Fruit fly (Drosophila melanogaster): Measurements from ENCODE around the gene CG14411.

CG14411 gene

DNA sequence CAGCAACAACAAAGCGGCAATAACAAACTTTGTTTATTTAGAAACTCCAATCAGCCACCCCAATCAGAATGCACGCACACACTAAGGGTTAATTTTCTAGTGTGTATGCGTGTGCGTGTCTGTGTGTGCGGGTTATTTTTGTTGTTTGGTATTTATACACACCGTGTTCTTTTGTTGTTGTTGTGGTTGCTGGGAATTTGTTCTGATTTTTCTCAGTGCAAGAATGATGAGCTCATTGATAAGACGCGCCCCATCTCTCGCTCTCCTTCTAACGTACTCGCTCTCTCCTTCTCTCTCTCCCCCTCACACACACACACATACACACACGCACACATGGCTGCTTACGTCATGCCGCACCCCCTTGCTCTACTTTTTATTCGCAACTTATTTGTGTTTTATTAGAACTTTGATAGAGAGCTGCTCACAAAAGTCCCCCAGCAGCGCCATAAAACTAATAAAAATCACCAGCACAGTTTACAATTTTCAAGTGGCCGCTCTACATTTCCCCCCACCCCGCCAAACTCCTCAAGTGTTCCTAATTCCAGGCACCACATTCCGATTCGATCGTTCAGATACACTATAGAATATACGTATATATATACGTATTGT is 7.4 kb downstream of the CG14411 start (continued):
- 0 out of 3 replicates have a peak, but pooled peaks have one; percentile 51 for TF ChIP-seq Dbx (GFP tag; IDR thresholded peaks at IDR 0.05)
- no peak for TF ChIP-seq fru (optimal IDR thresholded peaks at IDR 0.05)
- peak; percentile 14 for TF ChIP-seq tin (GFP tag; optimal IDR thresholded peaks at IDR 0.05)
- TF ChIP-seq CG2202 (tag; optimal IDR thresholded peaks at IDR 0.05) = no peak
- TF ChIP-seq CG33557 (GFP tag; optimal IDR thresholded peaks at IDR 0.05) = no peak
- peak; percentile 62; the same call in 2 of the 3 replicates for TF ChIP-seq Mrtf (GFP tag; IDR thresholded peaks at IDR 0.05)
- TF ChIP-seq CG1024 (GFP tag; IDR thresholded peaks at IDR 0.05) = no peak
- peak; percentile 14 for TF ChIP-seq Hr3 (GFP tag; optimal IDR thresholded peaks at IDR 0.05)
- peak; percentile 89 for TF ChIP-seq cg (GFP tag; optimal IDR thresholded peaks at IDR 0.05)
- no peak for TF ChIP-seq danr (GFP tag; IDR thresholded peaks at IDR 0.05)
- no peak for TF ChIP-seq CG6254 (GFP tag; optimal IDR thresholded peaks at IDR 0.05)
- TF ChIP-seq CG3847 (GFP tag; IDR thresholded peaks at IDR 0.05) = peak; percentile 45; the same call in 1 of the 2 replicates
- peak; percentile 52 for TF ChIP-seq gem (tag; optimal IDR thresholded peaks at IDR 0.05)
- TF ChIP-seq Atf6 (GFP tag; IDR thresholded peaks at IDR 0.05) = peak; percentile 66
- TF ChIP-seq Atf-2 (GFP tag; optimal IDR thresholded peaks at IDR 0.05) = no peak
- TF ChIP-seq Hmr (GFP tag; optimal IDR thresholded peaks at IDR 0.05) = peak; percentile 65
- TF ChIP-seq CG6765 (GFP tag; optimal IDR thresholded peaks at IDR 0.05) = peak; percentile 39
- TF ChIP-seq CG32772 (GFP tag; IDR thresholded peaks at IDR 0.05) = 0 out of 2 replicates have a peak, but pooled peaks have one; percentile 34
- no peak for TF ChIP-seq CG15011 (GFP tag; optimal IDR thresholded peaks at IDR 0.05)
- peak; percentile 67; the same call in 2 of the 3 replicates for TF ChIP-seq ci (GFP tag; IDR thresholded peaks at IDR 0.05)
- no peak for TF ChIP-seq CG6683 (GFP tag; optimal IDR thresholded peaks at IDR 0.05)
- peak; percentile 48; the same call in 1 of the 2 replicates for TF ChIP-seq CG32767 (GFP tag; IDR thresholded peaks at IDR 0.05)
- TF ChIP-seq zen2 (GFP tag; IDR thresholded peaks at IDR 0.05; ENCODE audit: partially characterized antibody) = no peak
- peak; percentile 30 for TF ChIP-seq Bdp1 (GFP tag; optimal IDR thresholded peaks at IDR 0.05)
- TF ChIP-seq CG3726 (GFP tag; IDR thresholded peaks at IDR 0.05) = no peak
- no peak for TF ChIP-seq CG10321 (GFP tag; IDR thresholded peaks at IDR 0.05)
- TF ChIP-seq CG17186 (GFP tag; optimal IDR thresholded peaks at IDR 0.05) = no peak
- peak; percentile 15 for TF ChIP-seq da (GFP tag; optimal IDR thresholded peaks at IDR 0.05)
- peak; percentile 81 for TF ChIP-seq CG2120 (GFP tag; optimal IDR thresholded peaks at IDR 0.05)
- peak; percentile 52 for TF ChIP-seq CG10431 (GFP tag; optimal IDR thresholded peaks at IDR 0.05)
- no peak for TF ChIP-seq gce (GFP tag; IDR thresholded peaks at IDR 0.05)
- no peak for TF ChIP-seq CG34224 (GFP tag; IDR thresholded peaks at IDR 0.05; ENCODE audit: partially characterized antibody)
- peak; percentile 40; the same call in 1 of the 2 replicates for TF ChIP-seq Ptx1 (GFP tag; IDR thresholded peaks at IDR 0.05)
- TF ChIP-seq crol (GFP tag; IDR thresholded peaks at IDR 0.05) = peak; percentile 89
- TF ChIP-seq fu2 (GFP tag; optimal IDR thresholded peaks at IDR 0.05) = peak; percentile 60
- no peak for TF ChIP-seq Poxn (GFP tag; IDR thresholded peaks at IDR 0.05)
- TF ChIP-seq bsh (GFP tag; optimal IDR thresholded peaks at IDR 0.05) = peak in 1 of 2 experiments; percentile 12
- no peak for TF ChIP-seq sqz (GFP tag; optimal IDR thresholded peaks at IDR 0.05)
- TF ChIP-seq CG15479 (GFP tag; optimal IDR thresholded peaks at IDR 0.05) = no peak
- TF ChIP-seq CG12942 (GFP tag; optimal IDR thresholded peaks at IDR 0.05) = no peak
- TF ChIP-seq CG13624 (GFP tag; optimal IDR thresholded peaks at IDR 0.05) = peak; percentile 37
- TF ChIP-seq lola (GFP tag; optimal IDR thresholded peaks at IDR 0.05) = no peak
- no peak for TF ChIP-seq CG18262 (tag; optimal IDR thresholded peaks at IDR 0.05)
- TF ChIP-seq so (GFP tag; IDR thresholded peaks at IDR 0.05) = 0 out of 3 replicates have a peak, but pooled peaks have one; percentile 26
- peak; percentile 46; the same call in 1 of the 2 replicates for TF ChIP-seq seq (GFP tag; IDR thresholded peaks at IDR 0.05)
- no peak for TF ChIP-seq CoRest (tag; optimal IDR thresholded peaks at IDR 0.05)
- no peak for TF ChIP-seq H15 (GFP tag; IDR thresholded peaks at IDR 0.05)
- no peak for TF ChIP-seq CG2889 (GFP tag; IDR thresholded peaks at IDR 0.05)
- no peak for TF ChIP-seq ftz-f1 (GFP tag; optimal IDR thresholded peaks at IDR 0.05)
- TF ChIP-seq crp (GFP tag; optimal IDR thresholded peaks at IDR 0.05) = no peak
